Fruit fly (Drosophila melanogaster) whole organism, wandering third instar larva: Measurements from ENCODE around the gene RtGEF.

Source experiments
- Abd-B ChIP-seq: fragments of >200 bp; optimal IDR thresholded peaks from 2 replicates; lab custom pipeline; 2017; ENCODE audit warnings: missing biosample characterization, missing genetic modification characterization
- CG32264 ChIP-seq: fragments of 200-800 bp; sonication (Bioruptor generic); optimal IDR thresholded peaks from 2 replicates; lab custom pipeline; 2016; ENCODE audit warnings: missing biosample characterization, missing genetic modification characterization
- CG9705 ChIP-seq: fragments of 200-800 bp; sonication (Bioruptor generic); optimal IDR thresholded peaks from 2 replicates; lab custom pipeline; 2018; ENCODE audit warnings: missing biosample characterization, mild to moderate bottlenecking, missing genetic modification characterization
- CrebA ChIP-seq: fragments of 200-800 bp; sonication (Bioruptor generic); optimal IDR thresholded peaks from 2 replicates; lab custom pipeline; 2016; ENCODE audit warnings: missing biosample characterization, mild to moderate bottlenecking, missing genetic modification characterization, borderline replicate concordance
- Dfd ChIP-seq: fragments of >200 bp; optimal IDR thresholded peaks from 2 replicates; lab custom pipeline; 2017; ENCODE audit warnings: missing biosample characterization, missing genetic modification characterization
- Dif ChIP-seq: fragments of 200-275, 200-300 bp; sonication (Bioruptor generic); optimal IDR thresholded peaks from 2 replicates; lab custom pipeline; 2018; ENCODE audit warnings: missing biosample characterization, missing genetic modification characterization; ENCODE audit not compliant: partially characterized antibody
- HLH106 ChIP-seq: fragments of 200-800 bp; optimal IDR thresholded peaks from 3 replicates; lab custom pipeline; 2019; ENCODE audit warnings: missing biosample characterization, mild to moderate bottlenecking, missing genetic modification characterization, moderate library complexity
- Hnf4 ChIP-seq: fragments of 200-800 bp; sonication (Bioruptor generic); optimal IDR thresholded peaks from 2 replicates; lab custom pipeline; 2016; ENCODE audit warnings: missing biosample characterization, mild to moderate bottlenecking, missing genetic modification characterization
- Hr78 ChIP-seq: fragments of >200 bp; optimal IDR thresholded peaks from 2 replicates; lab custom pipeline; 2017; ENCODE audit warnings: missing biosample characterization, missing genetic modification characterization
- Jra ChIP-seq: sonication (Bioruptor generic); optimal IDR thresholded peaks from 2 replicates; lab custom pipeline; 2016; ENCODE audit warnings: missing biosample characterization, missing genetic modification characterization
- Mio ChIP-seq: sonication (Bioruptor generic); optimal IDR thresholded peaks from 2 replicates; lab custom pipeline; 2016; ENCODE audit warnings: missing biosample characterization, missing genetic modification characterization
- Myc ChIP-seq: fragments of >200 bp; optimal IDR thresholded peaks from 2 replicates; lab custom pipeline; 2017
- N ChIP-seq: fragments of >200 bp; optimal IDR thresholded peaks from 2 replicates; lab custom pipeline; 2018; ENCODE audit warnings: missing biosample characterization, missing external identifiers, missing genetic modification characterization
- OdsH ChIP-seq: fragments of 200-800 bp; sonication (Bioruptor generic); optimal IDR thresholded peaks from 2 replicates; lab custom pipeline; 2016; ENCODE audit warnings: missing biosample characterization, mild to moderate bottlenecking, missing genetic modification characterization
- Rel ChIP-seq, 2 experiments: fragments of 200-800 bp; sonication (Bioruptor generic) in 1 of 2; optimal IDR thresholded peaks; 2 replicates in 1 of 2; 3 replicates in 1 of 2; lab custom pipeline; 2016 to 2019; ENCODE audit warnings: mild to moderate bottlenecking in 2 of 2, missing biosample characterization in 2 of 2, missing genetic modification characterization in 2 of 2, moderate library complexity in 1 of 2
- Sp1 ChIP-seq: fragments of 200-800 bp; sonication (Bioruptor generic); optimal IDR thresholded peaks from 3 replicates; lab custom pipeline; 2019; ENCODE audit warnings: missing biosample characterization, mild to moderate bottlenecking, missing genetic modification characterization, moderate library complexity
- Vsx2 ChIP-seq: fragments of 200-300, 225-300 bp; sonication (Bioruptor generic); optimal IDR thresholded peaks from 2 replicates; lab custom pipeline; 2018; ENCODE audit warnings: missing biosample characterization, missing genetic modification characterization; ENCODE audit not compliant: partially characterized antibody
- br ChIP-seq: fragments of 200-800 bp; sonication (Bioruptor generic); optimal IDR thresholded peaks from 2 replicates; lab custom pipeline; 2016; ENCODE audit warnings: missing biosample characterization, missing genetic modification characterization
- dl ChIP-seq, 2 experiments: fragments of 175-275, 200-275 bp in 1 of 2; fragments of 200-275 bp in 1 of 2; sonication (Bioruptor generic); optimal IDR thresholded peaks; lab custom pipeline; 2018; ENCODE audit warnings: mild to moderate bottlenecking in 2 of 2, missing biosample characterization in 2 of 2, missing genetic modification characterization in 2 of 2, moderate library complexity in 2 of 2; ENCODE audit not compliant: partially characterized antibody in 2 of 2, insufficient read depth in 1 of 2
- dmrt93B ChIP-seq: fragments of 200-800 bp; sonication (Bioruptor generic); optimal IDR thresholded peaks from 2 replicates; lab custom pipeline; 2018; ENCODE audit warnings: missing biosample characterization, mild to moderate bottlenecking, missing genetic modification characterization
- dsf ChIP-seq: sonication (Bioruptor generic); optimal IDR thresholded peaks from 2 replicates; lab custom pipeline; 2016; ENCODE audit warnings: missing biosample characterization, missing genetic modification characterization, borderline replicate concordance
- ey ChIP-seq: fragments of 200-800 bp; sonication (Bioruptor generic); optimal IDR thresholded peaks from 2 replicates; lab custom pipeline; 2016; ENCODE audit warnings: missing biosample characterization, missing genetic modification characterization
- foxo ChIP-seq, 2 experiments: fragments of 200-800 bp; sonication (Bioruptor generic); optimal IDR thresholded peaks; 2 replicates in 1 of 2; 3 replicates in 1 of 2; lab custom pipeline; 2016 to 2017; ENCODE audit warnings: missing biosample characterization in 2 of 2, missing genetic modification characterization in 2 of 2
- h ChIP-seq: fragments of 200-800 bp; sonication (Bioruptor generic); optimal IDR thresholded peaks from 3 replicates; lab custom pipeline; 2016; ENCODE audit warnings: missing biosample characterization, mild to moderate bottlenecking, missing genetic modification characterization
- jim ChIP-seq: fragments of 175-275, 200-325 bp; sonication (Bioruptor generic); optimal IDR thresholded peaks from 2 replicates; lab custom pipeline; 2016; ENCODE audit warnings: missing biosample characterization, mild to moderate bottlenecking, missing genetic modification characterization
- pan ChIP-seq: fragments of >200 bp; optimal IDR thresholded peaks from 2 replicates; lab custom pipeline; 2017
- psq ChIP-seq: fragments of 200-800 bp; sonication (Bioruptor generic); optimal IDR thresholded peaks from 3 replicates; lab custom pipeline; 2017; ENCODE audit warnings: missing biosample characterization, mild to moderate bottlenecking, missing genetic modification characterization, moderate library complexity
- rgr ChIP-seq: fragments of 200-800 bp; sonication (Bioruptor generic); optimal IDR thresholded peaks from 3 replicates; lab custom pipeline; 2016; ENCODE audit warnings: missing biosample characterization, mild to moderate bottlenecking, missing genetic modification characterization
- sv ChIP-seq: fragments of 200-800 bp; sonication (Bioruptor generic); optimal IDR thresholded peaks from 3 replicates; lab custom pipeline; 2016; ENCODE audit warnings: missing biosample characterization, missing genetic modification characterization
- tai ChIP-seq: sonication (Bioruptor generic); optimal IDR thresholded peaks from 2 replicates; lab custom pipeline; 2016; ENCODE audit warnings: missing biosample characterization, missing genetic modification characterization
- usp ChIP-seq: fragments of >200 bp; optimal IDR thresholded peaks from 2 replicates; lab custom pipeline; 2017; ENCODE audit warnings: missing biosample characterization, missing genetic modification characterization
- woc ChIP-seq: sonication (Bioruptor generic); optimal IDR thresholded peaks from 2 replicates; lab custom pipeline; 2016; ENCODE audit warnings: missing biosample characterization, mild to moderate bottlenecking, missing genetic modification characterization

The RtGEF gene

DNA sequence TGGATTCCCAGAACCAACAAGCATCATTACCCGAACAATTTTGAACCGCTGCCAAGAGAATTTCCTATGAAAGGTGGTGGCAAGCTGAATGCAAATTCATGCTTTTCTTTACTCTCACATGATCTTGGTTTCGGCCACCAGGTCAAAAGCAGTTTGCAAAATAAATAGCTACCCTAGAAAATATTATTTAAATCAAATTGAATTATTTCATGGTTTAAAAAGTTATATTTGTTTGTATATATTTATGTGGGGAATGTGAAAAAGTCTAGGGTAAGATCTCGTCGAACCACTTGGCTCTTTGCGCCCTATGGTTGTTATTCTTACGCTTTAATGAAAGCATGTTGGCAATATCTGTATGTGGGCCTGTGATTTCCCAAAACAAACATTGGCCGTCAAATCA is 1.5 kb downstream of the RtGEF start:
- TF ChIP-seq Myc (lab: Kevin White, UChicago), result no peak
- no peak for TF ChIP-seq Jra (GFP tag; lab: Kevin White, UChicago)
- no peak for TF ChIP-seq Rel (GFP tag; optimal IDR thresholded peaks at IDR 0.05; lab: Kevin White, UChicago)
- no peak for TF ChIP-seq Rel (tag; optimal IDR thresholded peaks at IDR 0.05; lab: Kevin White, UChicago)
- no peak for TF ChIP-seq CG32264 (GFP tag; lab: Kevin White, UChicago)
- TF ChIP-seq CrebA, result no peak
- TF ChIP-seq usp (GFP tag; lab: Kevin White, UChicago), result no peak
- no peak for TF ChIP-seq woc (GFP tag; lab: Kevin White, UChicago)
- no peak for TF ChIP-seq sv (GFP tag; lab: Kevin White, UChicago)
- TF ChIP-seq CG9705, result no peak
- TF ChIP-seq Sp1 (GFP tag; lab: Kevin White, UChicago), result no peak
- no peak for TF ChIP-seq Mio (GFP tag; lab: Kevin White, UChicago)
- TF ChIP-seq dl (GFP tag; optimal IDR thresholded peaks at IDR 0.05; lab: Kevin White, UChicago; ENCODE audit: insufficient read depth in 1 of 2, partially characterized antibody in 2 of 2), result no peak
- no peak for TF ChIP-seq OdsH
- no peak for TF ChIP-seq Hr78 (GFP tag; lab: Kevin White, UChicago)
- TF ChIP-seq Dif (GFP tag; lab: Kevin White, UChicago), result no peak
- no peak for TF ChIP-seq h (GFP tag; lab: Kevin White, UChicago)
- no peak for TF ChIP-seq foxo (GFP tag; optimal IDR thresholded peaks at IDR 0.05; lab: Kevin White, UChicago)
- no peak for TF ChIP-seq Dfd (GFP tag; lab: Kevin White, UChicago)
- TF ChIP-seq rgr (GFP tag; lab: Kevin White, UChicago), result no peak
- TF ChIP-seq HLH106 (tag; lab: Kevin White, UChicago), result no peak
- TF ChIP-seq, all 38 proteins: peak for 0

DNA sequence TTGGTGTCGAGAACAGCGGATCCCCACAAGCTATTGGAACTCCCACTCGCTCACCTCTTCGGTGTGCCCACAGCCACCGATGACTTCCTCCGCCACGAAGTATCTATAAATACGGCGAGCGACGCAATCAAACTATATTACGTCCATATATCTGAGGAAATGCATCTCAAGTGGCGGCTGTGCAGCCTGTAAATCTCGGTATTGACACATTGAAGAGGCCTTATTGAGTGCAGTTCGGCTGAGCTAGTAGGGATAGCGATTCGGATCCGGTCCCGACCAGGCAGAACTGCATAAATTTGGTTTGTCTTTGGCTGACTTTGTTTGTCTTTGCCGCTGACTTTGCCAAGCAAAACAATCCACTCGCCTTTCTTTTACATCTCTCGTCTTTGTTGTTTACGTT is 2.0 kb downstream of the RtGEF start:
- TF ChIP-seq N (GFP tag; lab: Kevin White, UChicago) (no peak), dsf (GFP tag; lab: Kevin White, UChicago) (no peak), Dfd (GFP tag; lab: Kevin White, UChicago) (no peak), pan (lab: Kevin White, UChicago) (no peak), br (GFP tag; lab: Kevin White, UChicago) (no peak), rgr (GFP tag; lab: Kevin White, UChicago) (no peak), Mio (GFP tag; lab: Kevin White, UChicago) (no peak), psq (GFP tag; lab: Kevin White, UChicago) (no peak), Rel (GFP tag; optimal IDR thresholded peaks at IDR 0.05; lab: Kevin White, UChicago) (no peak), Rel (tag; optimal IDR thresholded peaks at IDR 0.05; lab: Kevin White, UChicago) (no peak), Vsx2 (GFP tag; lab: Kevin White, UChicago) (no peak), jim (GFP tag; lab: Kevin White, UChicago) (no peak), Abd-B (no peak), Sp1 (GFP tag; lab: Kevin White, UChicago) (no peak)

DNA sequence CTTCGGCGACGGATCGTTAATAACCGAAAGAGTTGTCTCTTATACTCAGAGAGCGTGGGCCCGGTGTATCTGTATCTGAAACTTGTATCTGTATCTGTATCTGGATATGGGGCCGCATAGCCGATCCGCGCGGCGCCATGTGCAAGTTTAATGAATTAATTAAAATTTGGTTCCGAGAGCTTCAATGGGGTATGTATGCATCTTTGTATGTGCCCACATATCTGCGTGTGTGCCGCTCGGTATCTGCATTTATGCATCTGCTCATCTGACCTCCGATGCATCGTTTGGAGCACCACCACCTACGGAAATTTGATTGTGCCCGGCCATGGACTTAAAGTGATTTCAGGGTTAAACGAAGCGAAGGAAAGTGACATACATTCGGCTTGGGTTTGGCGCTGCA is 2.5 kb downstream of the RtGEF start:
- no peak for TF ChIP-seq psq (GFP tag; lab: Kevin White, UChicago)
- TF ChIP-seq Sp1 (GFP tag; lab: Kevin White, UChicago), result no peak
- no peak for TF ChIP-seq Hnf4 (GFP tag; lab: Kevin White, UChicago)
- TF ChIP-seq foxo (GFP tag; optimal IDR thresholded peaks at IDR 0.05; lab: Kevin White, UChicago), result no peak
- no peak for TF ChIP-seq tai
- no peak for TF ChIP-seq dmrt93B
- no peak for TF ChIP-seq Mio (GFP tag; lab: Kevin White, UChicago)
- TF ChIP-seq N (GFP tag; lab: Kevin White, UChicago), result no peak
- no peak for TF ChIP-seq CrebA
- no peak for TF ChIP-seq CG32264 (GFP tag; lab: Kevin White, UChicago)
- TF ChIP-seq HLH106 (tag; lab: Kevin White, UChicago), result no peak
- no peak for TF ChIP-seq sv (GFP tag; lab: Kevin White, UChicago)
- no peak for TF ChIP-seq h (GFP tag; lab: Kevin White, UChicago)
- TF ChIP-seq pan (lab: Kevin White, UChicago), result no peak

DNA sequence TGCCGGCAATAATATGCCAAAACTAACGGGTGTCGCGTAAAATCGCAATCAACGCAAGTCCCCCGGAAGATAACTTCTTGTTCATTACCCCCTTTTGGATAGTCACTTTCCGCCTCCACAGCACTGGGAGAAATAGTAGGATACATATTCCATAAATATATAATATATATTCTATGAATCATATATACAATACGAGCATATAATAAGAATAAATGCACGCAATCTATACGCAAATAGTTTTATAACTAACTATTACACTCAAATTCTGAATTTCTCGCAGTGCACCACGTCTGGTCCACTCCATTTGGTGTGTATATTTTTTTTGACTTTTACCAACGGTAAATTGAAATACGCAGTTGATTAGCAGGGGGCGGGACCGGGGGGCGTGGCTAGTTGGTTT is 19.9 kb downstream of the RtGEF start:
- no peak for TF ChIP-seq ey (GFP tag; lab: Kevin White, UChicago)
- TF ChIP-seq dsf (GFP tag; lab: Kevin White, UChicago), result no peak
- no peak for TF ChIP-seq Dfd (GFP tag; lab: Kevin White, UChicago)
- TF ChIP-seq Dif (GFP tag; lab: Kevin White, UChicago), result no peak
- no peak for TF ChIP-seq Rel (GFP tag; optimal IDR thresholded peaks at IDR 0.05; lab: Kevin White, UChicago)
- no peak for TF ChIP-seq Rel (tag; optimal IDR thresholded peaks at IDR 0.05; lab: Kevin White, UChicago)
- TF ChIP-seq, all 38 proteins: peak for 0
